Fruit fly (Drosophila melanogaster) Kc167 (cell line): ENCODE data around the gene tal-AA.

Source experiments
- Myc ChIP-seq: fragments of >200 bp; optimal IDR thresholded peaks from 2 replicates; lab custom pipeline; 2017; ENCODE audit warnings: missing external identifiers
- Sin3A ChIP-seq: fragments of >200 bp; optimal IDR thresholded peaks from 2 replicates; lab custom pipeline; 2018; ENCODE audit warnings: missing external identifiers
- h ChIP-seq: fragments of >200 bp; optimal IDR thresholded peaks from 3 replicates; lab custom pipeline; 2018; ENCODE audit warnings: missing external identifiers

- no peak for TF ChIP-seq h (lab: Kevin White, UChicago)
- no peak for TF ChIP-seq Myc (lab: Kevin White, UChicago)
- TF ChIP-seq Sin3A (lab: Kevin White, UChicago), result no peak
Observed at dm6 chr3R:13789617-13790277, 23.2 kb upstream of the tal-AA start.
